Worm (Caenorhabditis elegans): Measurements from ENCODE around the gene pals-38.

Gene pals-38

DNA sequence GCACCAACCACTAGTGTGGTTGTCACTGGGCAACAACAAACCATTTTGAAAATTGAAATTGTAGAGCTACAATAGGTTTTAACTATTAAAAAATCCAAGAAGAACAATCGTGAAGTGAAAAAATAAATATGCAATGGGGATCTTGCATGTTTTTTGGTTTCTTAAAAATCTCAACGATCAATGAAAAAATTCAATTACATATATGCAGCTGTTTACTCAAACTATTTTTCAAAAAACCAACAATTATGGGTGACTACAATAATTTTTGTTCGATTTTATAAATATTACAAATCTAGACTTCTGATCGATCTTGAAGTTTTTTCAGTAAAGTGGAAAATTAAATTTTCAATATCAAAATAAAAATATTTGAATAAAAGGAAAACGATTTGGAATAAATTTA is 38.3 kb downstream of the pals-38 start, which contains the start of gene cdr-4:
cdr-4 (minus strand) TSS at position 101 of the 400 bp plus-strand sequence.
- no peak for TF ChIP-seq ets-4 (tag; optimal IDR thresholded peaks at IDR 0.05)
- no peak for TF ChIP-seq ceh-24 (tag; optimal IDR thresholded peaks at IDR 0.05)
- TF ChIP-seq hlh-30 (tag; optimal IDR thresholded peaks at IDR 0.05; ENCODE audit: insufficient read depth), result no peak
- TF ChIP-seq che-1 (tag; optimal IDR thresholded peaks at IDR 0.05), result no peak
- TF ChIP-seq pat-9 (tag; optimal IDR thresholded peaks at IDR 0.05), result no peak
- no peak for TF ChIP-seq sox-4 (tag; optimal IDR thresholded peaks at IDR 0.05)
- no peak for TF ChIP-seq eyg-1 (tag; optimal IDR thresholded peaks at IDR 0.05)
- no peak for TF ChIP-seq ceh-48 (tag; optimal IDR thresholded peaks at IDR 0.05)

ce11 chrV:12406514-12406913 is 40.3 kb downstream of the pals-38 start:
- TF ChIP-seq pha-2 (tag; optimal IDR thresholded peaks at IDR 0.05) (no peak), nhr-11 (tag; optimal IDR thresholded peaks at IDR 0.05) (no peak), ceh-22 (tag; optimal IDR thresholded peaks at IDR 0.05) (no peak), dve-1 (tag; optimal IDR thresholded peaks at IDR 0.05) (no peak), ceh-9 (tag; optimal IDR thresholded peaks at IDR 0.05) (no peak), ceh-31 (tag; optimal IDR thresholded peaks at IDR 0.05) (no peak), unc-42 (tag; optimal IDR thresholded peaks at IDR 0.05) (no peak), hlh-15 (tag; optimal IDR thresholded peaks at IDR 0.05) (no peak), ceh-18 (tag; optimal IDR thresholded peaks at IDR 0.05) (no peak), syd-9 (tag; optimal IDR thresholded peaks at IDR 0.05) (no peak), elt-2 (tag; optimal IDR thresholded peaks at IDR 0.05) (no peak), tbx-2 (tag; optimal IDR thresholded peaks at IDR 0.05) (no peak), tbx-7 (tag; optimal IDR thresholded peaks at IDR 0.05) (no peak), zip-5 (tag; optimal IDR thresholded peaks at IDR 0.05) (no peak), ceh-34 (tag; optimal IDR thresholded peaks at IDR 0.05) (no peak), fkh-10 (GFP tag; optimal IDR thresholded peaks at IDR 0.05) (no peak), eyg-1 (tag; optimal IDR thresholded peaks at IDR 0.05) (no peak), ceh-24 (tag; optimal IDR thresholded peaks at IDR 0.05) (no peak), unc-55 (GFP tag; optimal IDR thresholded peaks at IDR 0.05) (no peak)

ce11 chrV:12405929-12406328 is 40.9 kb downstream of the pals-38 start, which contains the start of gene K01D12.10:
K01D12.10 (plus strand) TSS chrV:12406229.
- TF ChIP-seq elt-4 (tag; optimal IDR thresholded peaks at IDR 0.05) (no peak), unc-3 (GFP tag; conservative IDR thresholded peaks at IDR 0.05) (no peak), unc-3 (tag; optimal IDR thresholded peaks at IDR 0.05) (no peak), hlh-15 (tag; optimal IDR thresholded peaks at IDR 0.05) (no peak), nhr-232 (tag; optimal IDR thresholded peaks at IDR 0.05) (no peak), elt-2 (tag; optimal IDR thresholded peaks at IDR 0.05) (no peak), K09A11.1 (tag; optimal IDR thresholded peaks at IDR 0.05; ENCODE audit: insufficient read depth) (no peak), sox-4 (tag; optimal IDR thresholded peaks at IDR 0.05) (no peak), che-1 (tag; optimal IDR thresholded peaks at IDR 0.05) (no peak), madf-2 (tag; optimal IDR thresholded peaks at IDR 0.05) (no peak), sdc-2 (tag; optimal IDR thresholded peaks at IDR 0.05) (no peak), K02D7.2 (tag; optimal IDR thresholded peaks at IDR 0.05) (no peak), fkh-6 (tag; optimal IDR thresholded peaks at IDR 0.05) (no peak), Y22D7AL.16 (tag; optimal IDR thresholded peaks at IDR 0.05) (no peak), fax-1 (tag; optimal IDR thresholded peaks at IDR 0.05) (no peak), hlh-13 (GFP tag; optimal IDR thresholded peaks at IDR 0.05) (no peak), ceh-24 (tag; optimal IDR thresholded peaks at IDR 0.05) (no peak), C08G9.2 (tag; optimal IDR thresholded peaks at IDR 0.05) (no peak), dmd-4 (tag; optimal IDR thresholded peaks at IDR 0.05; ENCODE audit: borderline replicate concordance) (no peak), ceh-2 (tag; optimal IDR thresholded peaks at IDR 0.05) (no peak), gmeb-2 (tag; optimal IDR thresholded peaks at IDR 0.05) (no peak)
